Fruit fly (Drosophila melanogaster): ENCODE data around the gene CG15022.
A peak's percentile ranks its signal among the peaks of the same experiment; 100 is the strongest.

Gene CG15022

DNA sequence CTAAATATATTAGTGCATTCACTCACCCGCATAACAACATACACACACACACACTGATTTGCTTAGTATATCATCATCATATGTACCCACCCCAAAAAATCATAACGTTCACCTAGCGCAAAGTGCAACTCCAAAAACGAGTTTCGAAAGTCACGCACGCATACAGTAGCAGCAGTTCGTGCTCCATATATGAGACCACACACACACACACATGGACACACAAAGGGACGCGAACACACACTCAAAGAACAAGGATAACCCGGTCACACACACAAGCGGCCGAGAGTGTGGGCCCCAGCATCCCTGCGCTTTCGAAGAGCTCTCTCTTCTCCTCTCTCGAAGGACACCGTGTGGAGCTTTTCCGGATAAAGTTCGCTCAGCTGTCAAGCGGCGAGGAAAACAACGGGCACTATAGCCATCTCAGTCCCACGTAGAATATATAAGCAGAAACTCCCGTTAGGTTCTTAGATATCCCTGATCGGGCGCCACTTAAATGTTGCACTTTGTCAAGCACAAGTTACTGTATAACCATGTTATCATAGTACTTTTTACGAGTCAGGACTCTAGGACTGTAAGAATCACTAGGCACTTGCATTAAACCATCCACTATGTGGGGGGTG, 28.9 kb downstream of the CG15022 start:
- no peak for TF ChIP-seq CG17801 (GFP tag; optimal IDR thresholded peaks at IDR 0.05; ENCODE audit: partially characterized antibody)

DNA sequence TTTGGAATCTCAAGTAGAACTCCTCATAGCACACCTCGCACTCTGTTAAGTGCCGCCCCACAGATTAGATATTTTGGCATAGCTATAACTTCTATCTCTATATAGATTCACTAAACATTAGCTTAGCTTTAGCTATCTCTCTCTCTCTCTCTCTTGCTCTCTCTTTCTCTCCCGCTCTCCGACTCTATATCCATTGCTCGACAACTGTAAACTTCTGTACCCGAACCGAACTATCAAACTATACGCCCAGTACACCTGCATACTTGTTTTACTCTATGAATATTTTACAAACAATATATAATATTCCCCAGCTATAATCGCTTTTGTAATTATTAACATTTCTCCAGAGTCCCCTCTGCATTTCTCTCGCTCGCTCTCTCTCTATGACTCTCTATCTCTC, 29.8 kb downstream of the CG15022 start:
- no peak for TF ChIP-seq CG17801 (GFP tag; optimal IDR thresholded peaks at IDR 0.05; ENCODE audit: partially characterized antibody)

DNA sequence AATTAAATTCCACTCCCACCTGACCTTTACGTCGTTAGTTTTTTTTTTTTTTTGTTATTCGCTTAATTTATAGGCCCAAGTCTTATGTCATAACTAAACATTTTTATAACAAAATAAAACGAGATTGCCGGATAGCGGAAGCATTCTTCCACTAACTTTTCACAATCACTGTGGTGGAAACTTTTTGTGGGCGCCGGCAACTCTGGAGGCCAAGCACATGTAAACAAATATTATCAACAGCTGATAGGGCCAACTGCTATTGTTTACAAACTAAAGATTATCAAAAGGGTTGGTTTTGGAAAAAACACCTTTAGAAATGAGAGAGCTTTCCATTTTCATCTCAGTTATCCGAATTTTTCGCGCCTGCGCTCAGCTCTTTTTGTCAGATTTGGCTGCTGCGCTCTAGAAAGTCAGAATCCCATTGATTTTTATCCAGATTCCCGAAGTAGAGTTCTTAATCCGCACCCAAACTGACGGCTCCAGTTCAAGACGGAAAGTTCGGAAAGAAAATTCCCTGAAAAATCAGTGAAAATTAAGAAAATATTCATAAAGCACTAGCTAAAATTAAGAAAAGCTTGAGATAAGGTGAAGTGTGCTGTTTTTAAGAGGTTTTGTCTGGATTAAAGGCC, 31.1 kb downstream of the CG15022 start, which contains the start of gene nAChRbeta1:
TSS of gene nAChRbeta1 (plus strand) at position 432 of the 629 bp plus-strand sequence.
- TF ChIP-seq CG17801 (GFP tag; optimal IDR thresholded peaks at IDR 0.05; ENCODE audit: partially characterized antibody): no peak

DNA sequence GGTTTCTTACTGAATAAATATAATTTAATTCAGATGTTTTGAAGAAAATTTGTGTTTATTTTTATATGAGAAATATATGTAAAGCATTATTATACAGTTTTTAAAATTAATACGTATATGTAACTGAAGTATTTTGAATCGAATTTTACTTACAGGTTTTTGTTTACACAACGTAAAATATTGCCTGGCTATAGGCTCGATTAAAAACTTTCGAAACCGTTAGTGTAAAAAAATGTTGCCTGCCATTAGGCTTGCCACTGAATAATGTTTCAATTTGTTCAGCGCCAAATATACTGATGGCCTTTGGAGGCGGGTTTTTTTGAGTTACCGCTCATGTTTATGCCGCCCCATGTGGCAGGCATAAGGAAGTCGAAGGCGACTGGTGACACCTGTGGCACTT, 33.5 kb downstream of the CG15022 start:
- no peak for TF ChIP-seq CG17801 (GFP tag; optimal IDR thresholded peaks at IDR 0.05; ENCODE audit: partially characterized antibody)

DNA sequence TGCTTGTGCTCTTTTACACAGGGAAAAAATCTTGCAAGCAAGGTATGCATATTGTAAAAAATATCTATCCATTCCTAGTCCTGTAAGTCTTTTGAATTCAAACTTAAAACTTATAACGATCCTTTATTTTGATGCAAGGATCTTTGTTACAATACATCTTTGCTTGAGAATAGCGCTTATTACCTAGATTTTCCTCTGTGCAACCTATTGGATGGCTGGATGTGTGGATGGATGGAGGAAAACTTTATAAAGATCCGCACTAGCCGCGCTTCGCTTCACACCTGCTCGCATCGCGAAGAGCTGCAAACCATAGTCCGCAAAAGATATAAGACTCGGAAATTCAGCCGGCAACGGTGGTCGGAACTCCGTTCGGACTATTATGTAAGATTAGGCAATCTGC, 38.8 kb downstream of the CG15022 start, which contains the start of gene CG15020:
TSS of gene CG15020 (plus strand) at position 301 of the 400 bp plus-strand sequence.
- TF ChIP-seq CG17801 (GFP tag; optimal IDR thresholded peaks at IDR 0.05; ENCODE audit: partially characterized antibody): no peak

DNA sequence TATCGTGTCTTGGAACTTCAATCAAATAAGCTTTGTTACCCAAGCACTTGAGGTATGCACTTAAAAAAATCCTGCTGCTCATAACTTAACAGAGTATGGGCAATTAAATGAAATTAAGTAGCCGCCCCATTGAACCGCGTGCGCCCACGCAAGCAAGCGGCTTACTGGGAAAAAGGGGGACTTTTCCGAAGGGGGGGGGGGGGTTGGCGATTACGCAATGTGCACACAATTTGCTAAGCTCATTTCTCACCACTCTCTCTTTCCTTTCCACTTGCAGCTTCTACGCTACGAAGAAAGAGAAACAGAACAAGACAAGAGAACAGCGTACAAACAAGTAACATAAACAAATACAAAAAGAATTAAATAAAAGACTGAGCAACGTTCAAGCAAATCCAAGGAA, 42.6 kb downstream of the CG15022 start:
- TF ChIP-seq CG17801 (GFP tag; optimal IDR thresholded peaks at IDR 0.05; ENCODE audit: partially characterized antibody): no peak

DNA sequence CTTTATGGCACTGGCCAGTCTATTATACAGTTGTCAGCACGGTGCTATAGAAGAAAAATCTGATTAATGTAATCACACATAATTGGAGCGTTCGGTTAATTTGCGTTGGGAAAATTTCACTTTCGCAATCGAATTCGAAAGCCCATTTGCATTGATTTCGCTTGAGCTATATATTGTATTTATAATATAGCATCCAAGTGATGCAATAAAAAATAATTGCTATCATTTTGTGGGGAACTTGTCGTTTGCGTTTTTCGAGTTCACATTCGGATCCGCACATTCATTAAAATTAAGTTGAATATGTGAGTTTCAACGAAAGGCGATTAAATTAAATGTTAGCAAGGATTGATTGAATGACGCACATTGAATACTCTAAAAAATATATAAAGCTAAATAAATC, 43.0 kb downstream of the CG15022 start:
- TF ChIP-seq CG17801 (GFP tag; optimal IDR thresholded peaks at IDR 0.05; ENCODE audit: partially characterized antibody): no peak

DNA sequence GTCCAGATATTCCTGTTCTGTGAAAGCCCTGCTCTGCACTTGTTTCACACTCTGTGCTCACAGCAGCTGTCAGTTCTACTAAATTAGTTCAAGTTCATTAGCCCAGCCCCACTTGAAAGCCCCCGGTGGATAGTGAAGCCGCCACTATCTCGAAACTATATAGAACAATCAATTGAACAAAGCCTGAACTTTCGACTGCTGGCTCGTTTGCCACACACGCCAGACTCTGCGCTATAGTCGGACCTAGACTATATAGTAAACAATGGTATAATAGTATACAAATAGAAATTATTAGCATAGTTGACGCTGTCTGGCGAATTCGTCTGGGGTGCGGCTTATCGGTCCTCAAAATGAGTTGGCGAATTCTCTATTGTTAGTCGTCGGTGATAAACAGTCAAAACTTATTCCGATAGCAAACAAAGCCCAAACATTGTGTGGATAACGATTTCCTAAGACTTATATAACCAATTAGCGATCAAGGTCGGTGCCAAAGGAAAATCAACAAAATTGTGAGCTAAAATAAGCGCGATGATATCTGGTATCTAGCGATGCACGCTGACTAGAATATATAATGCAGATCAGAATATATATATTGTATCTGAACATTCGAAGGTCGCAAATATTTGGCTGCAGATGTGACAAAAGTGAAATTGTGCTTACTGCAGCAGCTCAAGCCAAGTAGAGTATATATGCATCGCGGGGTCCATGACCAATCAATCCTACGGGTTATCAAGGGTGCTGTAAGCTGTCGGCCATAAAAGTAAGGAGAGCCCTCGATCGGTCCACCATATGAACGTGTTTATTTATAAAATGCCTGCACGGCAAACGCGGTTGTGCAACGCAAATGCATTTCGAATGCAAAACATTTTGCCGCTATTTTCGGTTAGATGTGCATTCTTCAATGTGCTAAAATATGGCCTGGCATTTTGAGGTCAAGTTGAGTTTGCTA, 44.5 kb downstream of the CG15022 start:
- no peak for TF ChIP-seq CG17801 (GFP tag; optimal IDR thresholded peaks at IDR 0.05; ENCODE audit: partially characterized antibody)

DNA sequence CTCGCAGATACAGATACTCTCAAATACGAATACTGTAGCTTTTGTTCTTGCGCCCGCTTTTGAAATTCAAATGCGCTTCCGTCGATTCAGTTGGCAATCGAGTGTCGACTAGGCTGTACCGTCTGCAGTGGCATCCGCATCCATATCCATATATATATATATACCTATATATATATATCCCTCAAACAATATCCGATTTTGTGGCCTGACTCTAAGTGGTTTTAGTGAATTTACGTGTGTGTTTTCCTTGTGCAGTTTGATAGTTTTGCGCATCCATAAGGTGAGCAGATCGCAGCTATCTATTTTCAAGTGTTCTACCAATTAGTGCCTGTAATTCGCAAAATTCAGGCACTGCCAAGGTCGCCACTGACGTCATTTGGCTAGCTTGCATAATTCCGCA, 45.5 kb downstream of the CG15022 start:
- TF ChIP-seq CG17801 (GFP tag; optimal IDR thresholded peaks at IDR 0.05; ENCODE audit: partially characterized antibody): no peak

DNA sequence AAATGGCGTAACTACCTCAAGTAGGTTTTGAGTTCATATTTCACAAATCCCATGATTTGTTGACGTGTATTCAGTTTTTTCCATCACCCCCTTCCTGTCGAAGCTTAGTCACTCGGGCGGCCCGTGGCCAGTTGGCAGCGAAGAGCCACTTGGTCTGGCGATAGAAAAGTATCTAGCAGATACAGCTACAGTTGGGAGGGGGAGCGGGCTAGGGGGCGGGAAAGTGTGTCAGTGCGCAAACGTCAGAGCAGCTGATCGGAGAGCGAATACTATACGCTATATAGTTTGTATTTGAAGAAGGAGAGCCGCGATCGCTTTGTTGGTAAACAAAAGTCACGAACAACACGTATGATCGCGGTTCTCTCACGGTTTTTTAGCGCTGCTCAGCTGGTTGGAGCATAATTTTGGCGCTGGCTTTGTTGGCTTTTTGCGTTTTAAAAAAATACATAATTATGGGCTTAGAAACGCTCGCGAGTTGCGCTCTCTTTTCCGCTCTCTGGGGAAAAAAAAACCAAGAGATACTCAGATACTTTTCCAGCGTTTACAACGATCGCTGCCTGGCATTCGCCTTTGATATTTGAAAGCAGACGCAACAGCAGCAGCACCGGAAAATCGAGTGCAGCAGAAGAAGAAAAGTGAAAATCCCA, 46.2 kb downstream of the CG15022 start:
- peak; percentile 10 for TF ChIP-seq CG17801 (GFP tag; optimal IDR thresholded peaks at IDR 0.05; ENCODE audit: partially characterized antibody)

DNA sequence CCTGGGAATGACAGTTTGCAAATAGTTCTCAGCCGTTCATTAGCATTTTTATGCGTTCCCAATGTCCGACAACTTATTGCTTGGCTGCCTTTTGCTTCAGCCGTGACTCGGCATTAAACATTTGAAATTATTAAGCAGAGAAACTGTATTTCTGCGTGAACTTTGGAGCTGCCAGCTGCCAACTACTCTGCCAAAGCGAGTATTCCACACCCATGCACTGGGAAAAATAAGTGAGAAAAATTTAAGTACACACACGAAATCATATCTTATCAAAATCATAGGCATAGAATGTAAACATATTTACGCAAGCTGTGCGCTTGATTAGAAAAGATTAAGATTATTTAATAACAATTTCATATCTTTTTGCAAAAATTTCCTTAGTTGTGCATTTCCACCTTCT, 47.1 kb downstream of the CG15022 start:
- TF ChIP-seq CG17801 (GFP tag; optimal IDR thresholded peaks at IDR 0.05; ENCODE audit: partially characterized antibody): no peak

DNA sequence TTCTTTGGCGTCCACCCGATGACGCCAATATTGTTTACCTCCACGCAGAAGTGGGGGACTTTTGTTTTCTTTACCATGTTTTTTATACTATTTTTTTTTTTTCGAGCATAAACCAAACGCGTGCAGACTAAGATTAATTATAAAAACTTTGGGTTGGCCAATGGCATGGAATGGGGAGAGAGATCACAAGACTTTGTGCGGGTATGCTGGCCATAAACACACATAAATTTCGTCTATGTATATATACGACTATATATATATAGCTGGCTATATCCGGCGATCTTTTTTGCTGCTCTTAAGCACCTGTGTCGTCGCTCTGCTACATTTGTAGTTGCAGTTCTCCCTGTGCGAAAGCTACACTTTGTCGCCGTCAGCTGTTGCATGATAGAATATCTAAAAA, 48.2 kb downstream of the CG15022 start:
- no peak for TF ChIP-seq CG17801 (GFP tag; optimal IDR thresholded peaks at IDR 0.05; ENCODE audit: partially characterized antibody)

DNA sequence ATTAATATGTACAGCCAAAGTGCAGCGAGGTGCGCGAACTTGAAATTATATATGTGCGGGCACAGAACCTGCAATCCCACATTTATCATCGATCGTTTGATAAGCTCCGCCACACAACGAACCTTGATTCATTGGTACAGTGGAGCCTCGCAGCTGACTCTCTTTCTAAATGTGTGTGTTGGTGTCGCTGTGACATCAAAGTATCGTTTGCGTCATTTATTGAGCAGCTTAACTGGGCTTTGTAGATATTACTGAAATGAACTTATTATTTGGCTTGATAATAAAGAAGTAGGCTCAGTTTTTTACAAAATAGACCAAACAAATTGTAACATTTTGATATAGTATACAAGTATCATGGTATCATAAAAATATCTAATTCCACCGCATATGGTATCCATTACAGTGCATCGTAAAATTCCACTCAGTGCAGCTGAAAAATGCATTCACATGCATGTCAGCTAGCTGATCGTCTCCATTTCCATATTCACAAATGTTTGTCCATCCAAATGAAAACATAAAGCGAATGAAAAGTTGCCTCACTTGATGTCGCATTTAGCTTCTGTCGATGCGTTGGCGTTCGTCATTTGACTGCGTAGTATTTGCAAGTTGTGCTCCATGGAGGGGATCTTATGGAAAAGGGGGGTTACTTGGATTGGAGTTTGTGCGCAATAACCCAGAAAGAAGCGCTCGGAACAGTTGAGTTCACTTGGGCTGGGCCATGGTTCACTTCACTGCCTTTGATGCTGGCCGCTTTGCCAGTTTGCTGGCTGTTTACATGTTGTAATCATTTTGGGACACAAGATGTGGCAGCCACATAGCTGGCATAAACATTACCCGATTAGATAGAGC, 48.9 kb downstream of the CG15022 start:
- no peak for TF ChIP-seq CG17801 (GFP tag; optimal IDR thresholded peaks at IDR 0.05; ENCODE audit: partially characterized antibody)

DNA sequence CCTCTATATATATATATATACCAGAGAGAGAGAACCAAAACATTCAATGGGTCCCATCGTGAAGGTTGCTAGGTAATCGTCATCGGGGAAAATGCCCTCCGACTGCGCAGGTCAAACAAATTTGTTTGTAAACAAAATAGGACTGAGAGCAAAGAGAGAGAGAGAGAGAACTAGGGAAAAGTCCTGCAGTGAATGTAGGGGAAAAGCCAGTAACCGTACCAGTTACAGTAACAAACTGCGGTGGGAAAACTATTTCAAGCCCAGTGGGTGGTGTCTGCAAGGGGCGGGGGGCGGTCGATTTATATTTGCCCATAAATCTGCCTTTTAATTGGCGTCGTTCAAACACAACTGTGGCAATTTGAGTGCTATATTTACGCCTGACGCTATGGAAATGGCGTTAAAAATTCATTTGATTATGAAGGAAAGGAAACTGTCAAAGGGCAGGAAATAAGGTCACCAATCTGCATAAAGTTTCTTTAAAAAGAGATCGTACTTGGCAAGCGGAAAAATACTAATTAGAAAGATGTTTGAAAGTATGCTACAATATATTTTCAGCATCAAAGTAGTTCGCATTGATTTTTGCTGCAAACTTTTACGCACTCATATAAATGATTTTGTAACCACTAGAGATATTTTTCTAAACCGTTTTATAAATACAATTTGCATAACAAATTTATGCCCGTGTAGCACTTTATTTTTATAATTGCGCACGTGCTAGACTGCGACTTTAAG, 50.1 kb downstream of the CG15022 start:
- no peak for TF ChIP-seq CG17801 (GFP tag; optimal IDR thresholded peaks at IDR 0.05; ENCODE audit: partially characterized antibody)
